Worm (Caenorhabditis elegans): Measurements from ENCODE around the gene C01C4.2.

- TF ChIP-seq dmd-4 (tag; optimal IDR thresholded peaks at IDR 0.05; ENCODE audit: borderline replicate concordance) = no peak
- TF ChIP-seq ceh-6 (GFP tag; optimal IDR thresholded peaks at IDR 0.05) = no peak
- TF ChIP-seq ahr-1 (tag; optimal IDR thresholded peaks at IDR 0.05) = no peak
Measured at ce11 chrX:3711581-3712101, 3.3 kb upstream of the C01C4.2 start.
